Worm (Caenorhabditis elegans) whole organism, mixed stage, embryonic: Measurements from ENCODE around the gene C04F5.2.

ENCODE experiments used
- M03D4.4 ChIP-seq: sonication (generic microtip); optimal IDR thresholded peaks from 2 replicates; lab custom pipeline; 2017; ENCODE audit warnings: mild to moderate bottlenecking, missing genetic modification characterization, missing compliant biosample characterization
- bed-3 ChIP-seq: fragments of 200-800 bp; sonication (Bioruptor generic); optimal IDR thresholded peaks from 3 replicates; lab custom pipeline; 2018; ENCODE audit warnings: mild to moderate bottlenecking, missing genetic modification characterization, moderate library complexity, missing compliant biosample characterization
- blmp-1 ChIP-seq: fragments of 150-350 bp; optimal IDR thresholded peaks from 2 replicates; lab custom pipeline; 2014; ENCODE audit warnings: missing biosample characterization, missing genetic modification characterization
- ceh-39 ChIP-seq: fragments of 150-350 bp; optimal IDR thresholded peaks from 2 replicates; lab custom pipeline; 2014; ENCODE audit warnings: missing biosample characterization, missing genetic modification characterization
- ceh-43 ChIP-seq: fragments of 200-800 bp; sonication (Bioruptor generic); optimal IDR thresholded peaks from 2 replicates; lab custom pipeline; 2018; ENCODE audit warnings: mild to moderate bottlenecking, missing genetic modification characterization, moderate library complexity, missing compliant biosample characterization
- ceh-83 ChIP-seq: fragments of 200-800 bp; sonication (Bioruptor generic); optimal IDR thresholded peaks from 2 replicates; lab custom pipeline; 2018; ENCODE audit warnings: mild to moderate bottlenecking, missing genetic modification characterization, missing compliant biosample characterization
- ces-1 ChIP-seq: fragments of 150-350 bp; optimal IDR thresholded peaks from 2 replicates; lab custom pipeline; 2014; ENCODE audit warnings: missing biosample characterization, missing genetic modification reagents, missing genetic modification characterization
- drap-1 ChIP-seq: fragments of 200-800 bp; sonication (Bioruptor generic); optimal IDR thresholded peaks from 3 replicates; lab custom pipeline; 2018; ENCODE audit warnings: mild to moderate bottlenecking, missing genetic modification characterization, missing compliant biosample characterization
- elt-1 ChIP-seq: sonication (generic microtip); optimal IDR thresholded peaks from 2 replicates; lab custom pipeline; 2017; ENCODE audit warnings: missing genetic modification characterization, mild to moderate bottlenecking, missing compliant biosample characterization, antibody characterized with exemption, moderate library complexity, borderline replicate concordance; ENCODE audit not compliant: insufficient read depth
- elt-3 ChIP-seq: fragments of 150-350 bp; optimal IDR thresholded peaks from 2 replicates; lab custom pipeline; 2014; ENCODE audit warnings: missing biosample characterization, missing genetic modification characterization
- flh-1 ChIP-seq: fragments of 200-800 bp; sonication (Bioruptor generic); optimal IDR thresholded peaks from 2 replicates; lab custom pipeline; 2018; ENCODE audit warnings: mild to moderate bottlenecking, missing genetic modification characterization, moderate library complexity, missing compliant biosample characterization
- ham-2 ChIP-seq: fragments of 200-800 bp; sonication (Bioruptor generic); optimal IDR thresholded peaks from 2 replicates; lab custom pipeline; 2018; ENCODE audit warnings: mild to moderate bottlenecking, missing genetic modification characterization, missing compliant biosample characterization
- lin-13 ChIP-seq: fragments of 150-350 bp; optimal IDR thresholded peaks from 2 replicates; lab custom pipeline; 2014; ENCODE audit warnings: missing biosample characterization, missing genetic modification characterization
- lin-32 ChIP-seq: fragments of 200-800 bp; sonication (Bioruptor generic); optimal IDR thresholded peaks from 2 replicates; lab custom pipeline; 2018; ENCODE audit warnings: mild to moderate bottlenecking, missing genetic modification characterization, missing compliant biosample characterization
- lsy-2 ChIP-seq: fragments of 150-350 bp; optimal IDR thresholded peaks from 2 replicates; lab custom pipeline; 2014; ENCODE audit warnings: missing biosample characterization, missing genetic modification characterization
- mab-5 ChIP-seq: fragments of 150-350 bp; optimal IDR thresholded peaks from 2 replicates; lab custom pipeline; 2014; ENCODE audit warnings: missing biosample characterization, missing genetic modification characterization
- nhr-12 ChIP-seq: fragments of 150-350 bp; optimal IDR thresholded peaks from 2 replicates; lab custom pipeline; 2014; ENCODE audit warnings: missing biosample characterization, missing genetic modification characterization
- nhr-2 ChIP-seq: fragments of 150-350 bp; optimal IDR thresholded peaks from 2 replicates; lab custom pipeline; 2014; ENCODE audit warnings: missing biosample characterization, missing genetic modification characterization
- nhr-237 ChIP-seq: fragments of 150-350 bp; optimal IDR thresholded peaks from 2 replicates; lab custom pipeline; 2014; ENCODE audit warnings: missing biosample characterization, missing genetic modification characterization
- nhr-28 ChIP-seq: fragments of 150-350 bp; optimal IDR thresholded peaks from 2 replicates; lab custom pipeline; 2014; ENCODE audit warnings: missing biosample characterization, missing genetic modification characterization
- nhr-76 ChIP-seq: sonication (generic microtip); optimal IDR thresholded peaks from 2 replicates; lab custom pipeline; 2017; ENCODE audit warnings: missing biosample characterization, missing genetic modification characterization
- pha-4 ChIP-seq: fragments of 150-350 bp; optimal IDR thresholded peaks from 2 replicates; lab custom pipeline; 2018; ENCODE audit warnings: missing biosample characterization, missing genetic modification reagents, missing genetic modification characterization
- sem-2 ChIP-seq: fragments of 200-800 bp; sonication (Bioruptor generic); optimal IDR thresholded peaks from 2 replicates; lab custom pipeline; 2018; ENCODE audit warnings: mild to moderate bottlenecking, missing genetic modification characterization, missing compliant biosample characterization
- sptf-1 ChIP-seq: sonication (generic microtip); optimal IDR thresholded peaks from 2 replicates; lab custom pipeline; 2017; ENCODE audit warnings: mild to moderate bottlenecking, missing genetic modification characterization, moderate library complexity, missing compliant biosample characterization
- tbx-8 ChIP-seq: fragments of 200-800 bp; sonication (Bioruptor generic); optimal IDR thresholded peaks from 2 replicates; lab custom pipeline; 2018; ENCODE audit warnings: mild to moderate bottlenecking, missing genetic modification characterization, moderate library complexity, missing compliant biosample characterization
- unc-120 ChIP-seq: sonication (generic microtip); optimal IDR thresholded peaks from 2 replicates; lab custom pipeline; 2017; ENCODE audit warnings: missing genetic modification characterization, missing compliant biosample characterization; ENCODE audit not compliant: poor library complexity, severe bottlenecking
- unc-39 ChIP-seq: fragments of 150-350 bp; optimal IDR thresholded peaks from 2 replicates; lab custom pipeline; 2014; ENCODE audit warnings: missing biosample characterization, missing genetic modification characterization
- unc-62 ChIP-seq: fragments of 150-350 bp; optimal IDR thresholded peaks from 2 replicates; lab custom pipeline; 2014; ENCODE audit warnings: missing biosample characterization, missing genetic modification reagents, missing genetic modification characterization
- zip-8 ChIP-seq: fragments of 150-350 bp; optimal IDR thresholded peaks from 2 replicates; lab custom pipeline; 2014; ENCODE audit warnings: missing biosample characterization, missing genetic modification characterization
- ztf-11 ChIP-seq: fragments of 150-350 bp; optimal IDR thresholded peaks from 2 replicates; lab custom pipeline; 2014; ENCODE audit warnings: missing biosample characterization, missing genetic modification characterization

C04F5.2 gene

DNA sequence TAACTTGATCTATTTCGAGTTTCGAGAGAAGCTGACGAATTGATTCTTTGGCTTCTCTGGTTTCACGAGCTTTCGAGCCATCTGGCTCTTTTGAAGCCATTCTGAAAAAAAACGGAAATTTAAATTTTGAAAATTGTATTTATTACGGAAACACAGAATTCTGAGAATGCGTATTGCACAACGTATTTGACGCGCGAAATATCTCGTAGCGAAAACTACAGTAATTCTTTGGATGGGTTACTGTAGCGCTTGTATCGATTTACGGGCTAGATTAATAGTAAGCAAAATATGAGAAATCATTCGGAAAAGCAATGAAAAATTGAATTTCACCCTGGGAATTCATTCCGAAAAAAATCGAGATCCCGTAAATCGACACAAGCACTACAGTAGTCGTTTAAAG lies 16.7 kb upstream of the C04F5.2 start, which contains the start of gene C04F5.8:
TSS of gene C04F5.8 (minus strand) at position 101 of the 400 bp plus-strand sequence.
- TF ChIP-seq nhr-12 (tag; lab: Kevin White, UChicago) (no peak), nhr-2 (tag; lab: Kevin White, UChicago) (no peak), pha-4 (no peak), nhr-76 (tag; lab: Kevin White, UChicago) (no peak), ceh-83 (GFP tag; lab: Kevin White, UChicago) (no peak), M03D4.4 (tag; lab: Kevin White, UChicago) (no peak), ceh-39 (no peak), sptf-1 (no peak), unc-39 (tag; lab: Kevin White, UChicago) (no peak), ham-2 (no peak), ceh-43 (GFP tag; lab: Kevin White, UChicago) (no peak), unc-120 (no peak), nhr-28 (tag; lab: Kevin White, UChicago) (no peak), mab-5 (tag; lab: Kevin White, UChicago) (no peak), ztf-11 (no peak), blmp-1 (no peak)

DNA sequence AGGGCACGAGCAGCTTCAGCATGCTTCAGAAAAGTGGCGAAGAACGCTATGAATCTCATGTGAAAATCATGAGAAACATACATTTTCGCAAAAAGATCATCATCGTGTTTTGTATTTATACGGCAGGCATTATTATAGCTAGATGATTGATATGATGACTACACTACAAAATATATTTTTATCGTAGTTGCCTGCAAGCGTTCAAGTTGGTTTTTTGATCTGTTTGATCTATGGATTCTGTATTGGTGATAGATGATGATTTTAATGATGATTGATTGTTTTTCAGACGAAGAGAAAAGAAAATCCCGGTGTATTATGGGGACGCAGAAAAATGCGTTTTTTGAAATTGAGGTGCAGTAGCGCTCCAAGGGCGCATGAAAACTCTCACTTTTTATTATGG lies 13.7 kb upstream of the C04F5.2 start, which contains the start of gene ugt-63:
TSS of gene ugt-63 (minus strand) at position 89 of the 400 bp plus-strand sequence.
- TF ChIP-seq M03D4.4 (tag; lab: Kevin White, UChicago): no peak
- no peak for TF ChIP-seq elt-1 (tag; lab: Kevin White, UChicago)
- no peak for TF ChIP-seq nhr-28 (tag; lab: Kevin White, UChicago)
- TF ChIP-seq elt-3 (tag; lab: Kevin White, UChicago): no peak
- no peak for TF ChIP-seq nhr-12 (tag; lab: Kevin White, UChicago)
- TF ChIP-seq nhr-237 (tag; lab: Kevin White, UChicago): no peak
- no peak for TF ChIP-seq ztf-11
- TF ChIP-seq sem-2: no peak
- no peak for TF ChIP-seq blmp-1
- no peak for TF ChIP-seq unc-39 (tag; lab: Kevin White, UChicago)
- no peak for TF ChIP-seq ceh-43 (GFP tag; lab: Kevin White, UChicago)
- TF ChIP-seq ces-1 (GFP tag; lab: Kevin White, UChicago): no peak
- no peak for TF ChIP-seq nhr-2 (tag; lab: Kevin White, UChicago)
- no peak for TF ChIP-seq unc-120
- no peak for TF ChIP-seq lin-32 (GFP tag; lab: Kevin White, UChicago)
- TF ChIP-seq unc-62: no peak
- TF ChIP-seq lin-13: no peak
- TF ChIP-seq flh-1 (GFP tag; lab: Kevin White, UChicago): no peak
- no peak for TF ChIP-seq lsy-2 (tag; lab: Kevin White, UChicago)

DNA sequence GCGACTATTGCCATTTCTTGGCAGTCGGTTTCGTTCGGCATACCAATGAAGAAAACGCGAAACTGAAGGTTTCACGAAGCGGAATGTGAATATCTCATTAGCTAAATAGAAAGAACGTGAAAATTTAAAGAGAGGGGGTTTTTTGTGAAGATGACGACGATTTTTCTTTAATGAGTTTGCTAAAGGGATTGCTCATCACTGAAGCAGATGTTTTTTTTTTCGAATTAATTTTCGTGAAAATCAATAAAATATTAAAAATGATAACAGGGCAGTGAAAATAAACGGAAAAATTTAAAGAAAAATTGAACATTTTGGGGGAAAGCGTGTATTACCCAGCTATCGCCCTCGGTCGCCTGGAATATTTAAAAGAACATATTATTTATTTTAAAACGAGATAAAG lies 10.9 kb upstream of the C04F5.2 start, which contains the start of gene srab-3:
TSS of gene srab-3 (minus strand) at position 101 of the 400 bp plus-strand sequence.
- TF ChIP-seq nhr-237 (tag; lab: Kevin White, UChicago): no peak
- no peak for TF ChIP-seq unc-120
- no peak for TF ChIP-seq nhr-12 (tag; lab: Kevin White, UChicago)
- TF ChIP-seq ztf-11: no peak
- no peak for TF ChIP-seq tbx-8 (GFP tag; lab: Kevin White, UChicago)
- no peak for TF ChIP-seq drap-1
- no peak for TF ChIP-seq blmp-1
- no peak for TF ChIP-seq elt-3 (tag; lab: Kevin White, UChicago)
- TF ChIP-seq pha-4: no peak
- TF ChIP-seq bed-3 (GFP tag; lab: Kevin White, UChicago): no peak
- no peak for TF ChIP-seq sem-2
- no peak for TF ChIP-seq zip-8 (tag; lab: Kevin White, UChicago)
- TF ChIP-seq ces-1 (GFP tag; lab: Kevin White, UChicago): no peak
- TF ChIP-seq lin-32 (GFP tag; lab: Kevin White, UChicago): no peak
- TF ChIP-seq, all 35 proteins: peak for 0

DNA sequence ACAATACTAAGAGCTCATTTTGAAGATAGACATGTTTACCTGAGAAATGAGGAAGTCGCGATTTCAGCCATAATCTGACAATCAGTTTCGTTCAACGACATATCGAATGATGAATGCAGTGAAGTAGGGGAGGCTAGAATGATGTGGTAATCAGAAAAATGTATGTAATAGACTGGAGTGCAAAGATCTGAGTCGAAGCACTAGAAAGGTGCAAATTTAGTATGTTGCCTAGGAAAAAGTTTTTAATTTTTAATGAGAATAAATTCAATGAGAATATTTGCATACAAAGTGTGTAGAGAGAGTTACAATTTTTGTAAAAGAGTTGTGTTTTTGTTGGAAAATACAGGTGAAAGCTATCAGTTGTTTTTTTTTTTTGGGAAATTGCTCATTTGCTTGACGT lies 8.0 kb upstream of the C04F5.2 start, which contains the start of gene srab-2:
TSS of gene srab-2 (minus strand) at position 101 of the 400 bp plus-strand sequence.
- TF ChIP-seq ztf-11 (no peak), ces-1 (GFP tag; lab: Kevin White, UChicago) (no peak), unc-62 (no peak), lsy-2 (tag; lab: Kevin White, UChicago) (no peak)

DNA sequence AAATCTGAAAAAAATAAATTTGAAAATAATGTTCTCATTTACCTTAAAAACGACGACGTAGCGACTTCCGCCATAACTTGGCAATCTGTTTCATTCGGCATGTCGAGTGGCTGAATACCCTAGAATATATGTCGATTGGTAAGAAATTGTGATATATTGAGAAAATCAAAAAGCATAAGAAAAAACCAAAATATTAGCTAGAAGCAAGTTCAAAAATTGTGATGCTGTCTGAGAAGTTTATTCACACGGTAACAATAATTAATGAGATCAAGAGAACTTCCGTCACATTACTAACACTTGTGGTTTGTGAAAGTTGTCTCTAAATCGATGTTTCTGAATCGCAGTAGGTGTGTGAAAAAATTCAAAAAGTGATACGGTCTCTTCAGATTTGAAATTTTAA lies 5.1 kb upstream of the C04F5.2 start, which contains the start of gene srab-1:
TSS of gene srab-1 (minus strand) at position 101 of the 400 bp plus-strand sequence.
- TF ChIP-seq unc-120: no peak
- TF ChIP-seq ham-2: no peak
- TF ChIP-seq ces-1 (GFP tag; lab: Kevin White, UChicago): no peak
- no peak for TF ChIP-seq sem-2
- no peak for TF ChIP-seq sptf-1
- TF ChIP-seq flh-1 (GFP tag; lab: Kevin White, UChicago): no peak
